Fruit fly (Drosophila melanogaster): ENCODE data around the gene Cyp6a16.

Cyp6a16 gene

dm6 chr2L:5610108-5610507 lies 13.5 kb downstream of the Cyp6a16 start (continued):
- TF ChIP-seq unc-4 (GFP tag; IDR thresholded peaks at IDR 0.05; ENCODE audit: partially characterized antibody): no peak
- TF ChIP-seq Asciz (GFP tag; optimal IDR thresholded peaks at IDR 0.05): peak; percentile 36
- TF ChIP-seq pb (GFP tag; optimal IDR thresholded peaks at IDR 0.05): no peak
- no peak for TF ChIP-seq ap (GFP tag; IDR thresholded peaks at IDR 0.05)
- no peak for TF ChIP-seq CG12391 (tag; optimal IDR thresholded peaks at IDR 0.05)
- TF ChIP-seq p53 (GFP tag; optimal IDR thresholded peaks at IDR 0.05): no peak
- TF ChIP-seq CG14050 (GFP tag; IDR thresholded peaks at IDR 0.05): no peak
- peak; percentile 2 for TF ChIP-seq CG3281 (GFP tag; optimal IDR thresholded peaks at IDR 0.05)
- TF ChIP-seq Scr (GFP tag; IDR thresholded peaks at IDR 0.05; ENCODE audit: partially characterized antibody): no peak
- no peak for TF ChIP-seq toy (GFP tag; IDR thresholded peaks at IDR 0.05)
- peak; percentile 38 for TF ChIP-seq Xbp1 (GFP tag; optimal IDR thresholded peaks at IDR 0.05)
- peak; percentile 44; the same call in 1 of the 2 replicates for TF ChIP-seq ara (GFP tag; IDR thresholded peaks at IDR 0.05)
- TF ChIP-seq Med (GFP tag): no peak
- no peak for TF ChIP-seq CG5180 (GFP tag; optimal IDR thresholded peaks at IDR 0.05)
- no peak for TF ChIP-seq Taf1 (GFP tag; IDR thresholded peaks at IDR 0.05)
- TF ChIP-seq HmgZ (tag; optimal IDR thresholded peaks at IDR 0.05): no peak
- TF ChIP-seq D (optimal IDR thresholded peaks at IDR 0.05): no peak
- TF ChIP-seq D (GFP tag; optimal IDR thresholded peaks at IDR 0.05): peak; percentile 38
- TF ChIP-seq crp (GFP tag; optimal IDR thresholded peaks at IDR 0.05): no peak
- TF ChIP-seq nerfin-1 (tag; optimal IDR thresholded peaks at IDR 0.05): no peak
- no peak for TF ChIP-seq eyg (GFP tag; optimal IDR thresholded peaks at IDR 0.05)
- TF ChIP-seq HLH54F (GFP tag; optimal IDR thresholded peaks at IDR 0.05): no peak
- TF ChIP-seq zf30C (GFP tag; optimal IDR thresholded peaks at IDR 0.05): no peak
- no peak for TF ChIP-seq Usf (GFP tag; optimal IDR thresholded peaks at IDR 0.05)
- no peak for TF ChIP-seq CG1647 (GFP tag; optimal IDR thresholded peaks at IDR 0.05)
- TF ChIP-seq ranshi (GFP tag; IDR thresholded peaks at IDR 0.05): no peak
- TF ChIP-seq row (GFP tag; IDR thresholded peaks at IDR 0.05): no peak; the same call in 1 of the 3 replicates
- peak; percentile 54 for TF ChIP-seq Oli (tag; optimal IDR thresholded peaks at IDR 0.05)
- peak; percentile 18 for TF ChIP-seq Hmr (GFP tag; optimal IDR thresholded peaks at IDR 0.05)
- no peak for TF ChIP-seq sc (optimal IDR thresholded peaks at IDR 0.05)
- TF ChIP-seq sc (GFP tag; optimal IDR thresholded peaks at IDR 0.05): peak; percentile 13
- TF ChIP-seq CrebB (tag; optimal IDR thresholded peaks at IDR 0.05): no peak
- no peak for TF ChIP-seq phol (tag; optimal IDR thresholded peaks at IDR 0.05)
- TF ChIP-seq CG1233 (GFP tag; optimal IDR thresholded peaks at IDR 0.05): peak; percentile 14
- no peak for TF ChIP-seq HLH4C (GFP tag; IDR thresholded peaks at IDR 0.05; ENCODE audit: partially characterized antibody)
- TF ChIP-seq oc (tag; optimal IDR thresholded peaks at IDR 0.05): peak; percentile 15
- no peak for TF ChIP-seq bigmax (GFP tag; optimal IDR thresholded peaks at IDR 0.05)
- TF ChIP-seq tx (GFP tag; optimal IDR thresholded peaks at IDR 0.05): no peak
- no peak for TF ChIP-seq NC2α (GFP tag; optimal IDR thresholded peaks at IDR 0.05)
- TF ChIP-seq CG17359 (tag; optimal IDR thresholded peaks at IDR 0.05): no peak
- no peak for TF ChIP-seq CG12299 (tag; optimal IDR thresholded peaks at IDR 0.05)
- no peak for TF ChIP-seq Hmx (GFP tag; optimal IDR thresholded peaks at IDR 0.05)
- no peak for TF ChIP-seq gfzf (GFP tag; optimal IDR thresholded peaks at IDR 0.05)
- TF ChIP-seq BtbVII (GFP tag; optimal IDR thresholded peaks at IDR 0.05): no peak
- peak; percentile 45 for TF ChIP-seq lmd (GFP tag; IDR thresholded peaks at IDR 0.05)
- TF ChIP-seq hbn (GFP tag; IDR thresholded peaks at IDR 0.05; ENCODE audit: partially characterized antibody): no peak
- TF ChIP-seq sim (GFP tag; IDR thresholded peaks at IDR 0.05): no peak
- no peak for TF ChIP-seq CG9797 (GFP tag; optimal IDR thresholded peaks at IDR 0.05)
- no peak for TF ChIP-seq CG13287 (GFP tag; IDR thresholded peaks at IDR 0.05; ENCODE audit: partially characterized antibody)
- no peak for TF ChIP-seq nau (GFP tag; optimal IDR thresholded peaks at IDR 0.05)
- TF ChIP-seq ash1 (GFP tag; optimal IDR thresholded peaks at IDR 0.05): no peak

Data from whole organism, embryonic.